Worm (Caenorhabditis elegans) whole organism, L2 larva: ENCODE measurements around the gene str-162.

ENCODE experiments used
- C34F6.9 ChIP-seq: fragments of 150-350 bp; optimal IDR thresholded peaks from 2 replicates; lab custom pipeline; 2014; ENCODE audit warnings: missing biosample characterization, missing genetic modification characterization
- F13H6.1 ChIP-seq: sonication (generic microtip); optimal IDR thresholded peaks from 2 replicates; lab custom pipeline; 2016; ENCODE audit warnings: missing genetic modification characterization, missing compliant biosample characterization
- ZK546.5 ChIP-seq: sonication (generic microtip); optimal IDR thresholded peaks from 2 replicates; lab custom pipeline; 2017; ENCODE audit warnings: missing biosample characterization, missing genetic modification characterization
- aly-2 ChIP-seq: fragments of 150-350 bp; optimal IDR thresholded peaks from 2 replicates; lab custom pipeline; 2014; ENCODE audit warnings: missing biosample characterization, missing genetic modification characterization
- blmp-1 ChIP-seq: sonication (generic microtip); optimal IDR thresholded peaks from 2 replicates; lab custom pipeline; 2017; ENCODE audit warnings: missing genetic modification characterization, mild to moderate bottlenecking, missing compliant biosample characterization, antibody characterized with exemption, moderate library complexity; ENCODE audit not compliant: insufficient read depth
- ceh-82 ChIP-seq: fragments of 150-350 bp; optimal IDR thresholded peaks from 2 replicates; lab custom pipeline; 2014; ENCODE audit warnings: missing biosample characterization, missing genetic modification characterization
- crh-2 ChIP-seq: sonication (generic microtip); optimal IDR thresholded peaks from 2 replicates; lab custom pipeline; 2017; ENCODE audit warnings: missing biosample characterization, missing genetic modification characterization
- dmd-4 ChIP-seq: sonication (generic microtip); optimal IDR thresholded peaks from 2 replicates; lab custom pipeline; 2017; ENCODE audit warnings: missing biosample characterization, missing genetic modification characterization
- egl-27 ChIP-seq: sonication (generic microtip); optimal IDR thresholded peaks from 3 replicates; lab custom pipeline; 2017; ENCODE audit warnings: missing biosample characterization, missing genetic modification reagents, missing genetic modification characterization
- gmeb-1 ChIP-seq: fragments of 150-350 bp; optimal IDR thresholded peaks from 2 replicates; lab custom pipeline; 2014; ENCODE audit warnings: missing biosample characterization, missing genetic modification characterization
- lin-11 ChIP-seq: fragments of 150-350 bp; sonication (generic microtip); optimal IDR thresholded peaks from 2 replicates; lab custom pipeline; 2014; ENCODE audit warnings: missing biosample characterization, missing genetic modification characterization, inconsistent platforms, mixed read lengths
- lin-13 ChIP-seq: fragments of 150-350 bp; optimal IDR thresholded peaks from 2 replicates; lab custom pipeline; 2014; ENCODE audit warnings: missing biosample characterization, missing genetic modification reagents, missing genetic modification characterization
- lsy-2 ChIP-seq, 2 experiments: fragments of 150-350 bp in 1 of 2; sonication (generic microtip) in 1 of 2; optimal IDR thresholded peaks; 2 replicates each; lab custom pipeline; 2014 to 2017; ENCODE audit warnings: missing biosample characterization in 2 of 2, missing genetic modification characterization in 2 of 2
- mbf-1 ChIP-seq: sonication (generic microtip); optimal IDR thresholded peaks from 2 replicates; lab custom pipeline; 2017; ENCODE audit warnings: missing biosample characterization, missing genetic modification characterization
- mdl-1 ChIP-seq, 2 experiments: fragments of 150-350 bp in 1 of 2; sonication (generic microtip) in 1 of 2; optimal IDR thresholded peaks; 2 replicates each; lab custom pipeline; 2017; ENCODE audit warnings: missing biosample characterization in 2 of 2, missing genetic modification characterization in 2 of 2
- nhr-10 ChIP-seq: sonication (generic microtip); optimal IDR thresholded peaks from 2 replicates; lab custom pipeline; 2017; ENCODE audit warnings: missing biosample characterization, missing genetic modification characterization
- nhr-11 ChIP-seq: fragments of 150-350 bp; optimal IDR thresholded peaks from 2 replicates; lab custom pipeline; 2014; ENCODE audit warnings: missing biosample characterization, missing genetic modification characterization
- nhr-12 ChIP-seq: fragments of 150-350 bp; optimal IDR thresholded peaks from 2 replicates; lab custom pipeline; 2014; ENCODE audit warnings: missing biosample characterization, missing genetic modification characterization
- nhr-23 ChIP-seq: fragments of 150-350 bp; optimal IDR thresholded peaks from 2 replicates; lab custom pipeline; 2014; ENCODE audit warnings: missing biosample characterization, missing genetic modification reagents, missing genetic modification characterization
- nhr-25 ChIP-seq: fragments of 150-350 bp; sonication (generic microtip); optimal IDR thresholded peaks from 3 replicates; lab custom pipeline; 2014; ENCODE audit warnings: missing biosample characterization, missing genetic modification characterization
- nhr-6 ChIP-seq: fragments of 150-350 bp; optimal IDR thresholded peaks from 2 replicates; lab custom pipeline; 2014; ENCODE audit warnings: missing biosample characterization, missing genetic modification characterization
- skn-1 ChIP-seq: sonication (generic microtip); optimal IDR thresholded peaks from 2 replicates; lab custom pipeline; 2017; ENCODE audit warnings: missing biosample characterization, missing genetic modification characterization
- unc-55 ChIP-seq: fragments of 150-350 bp; sonication (generic microtip); optimal IDR thresholded peaks from 3 replicates; lab custom pipeline; 2014; ENCODE audit warnings: missing biosample characterization, missing genetic modification reagents, missing genetic modification characterization
- ztf-11 ChIP-seq: sonication (generic microtip); optimal IDR thresholded peaks from 2 replicates; lab custom pipeline; 2017; ENCODE audit warnings: missing biosample characterization, missing genetic modification characterization

Gene str-162

ce11 chrIV:5037489-5037888 is 45.3 kb downstream of the str-162 start, which contains the start of gene C09B9.1:
TSS of gene C09B9.1 (plus strand) at chrIV:5037789.
- TF ChIP-seq ZK546.5 (no peak), skn-1 (no peak), crh-2 (tag; lab: Kevin White, UChicago) (no peak), nhr-10 (tag; lab: Kevin White, UChicago) (no peak), nhr-12 (tag; lab: Kevin White, UChicago) (no peak), C34F6.9 (tag; lab: Kevin White, UChicago) (no peak), lsy-2 (tag; optimal IDR thresholded peaks at IDR 0.05; lab: Kevin White, UChicago) (no peak), lin-13 (no peak), lin-11 (tag; lab: Kevin White, UChicago) (no peak), blmp-1 (tag; lab: Kevin White, UChicago) (no peak), ztf-11 (tag; lab: Kevin White, UChicago) (no peak), aly-2 (no peak), ceh-82 (no peak), nhr-6 (tag; lab: Kevin White, UChicago) (no peak), nhr-25 (tag; lab: Kevin White, UChicago) (no peak), nhr-23 (tag; lab: Kevin White, UChicago) (no peak), mdl-1 (tag; optimal IDR thresholded peaks at IDR 0.05; lab: Kevin White, UChicago) (no peak), mbf-1 (tag; lab: Kevin White, UChicago) (no peak), dmd-4 (no peak)

- TF ChIP-seq skn-1, result no peak
- peak; percentile 17 for TF ChIP-seq egl-27
- no peak for TF ChIP-seq ceh-82
- TF ChIP-seq unc-55 (GFP tag; lab: Kevin White, UChicago), result peak; percentile 36
- no peak for TF ChIP-seq nhr-11
- TF ChIP-seq gmeb-1 (tag; lab: Kevin White, UChicago), result peak; percentile 2
- no peak for TF ChIP-seq crh-2 (tag; lab: Kevin White, UChicago)
- TF ChIP-seq F13H6.1 (tag; lab: Kevin White, UChicago), result no peak
- TF ChIP-seq aly-2, result no peak
- TF ChIP-seq, all 48 proteins: peak for 3
These were observed 46.6 kb downstream of the str-162 start for ce11 chrIV:5038744-5039143.
